Fruit fly (Drosophila melanogaster) S2 (cell line): ENCODE measurements around the gene Scsalpha1.

Experiments
- CG8478 ChIP-seq: fragments of >200 bp; optimal IDR thresholded peaks from 2 replicates; lab custom pipeline; 2018
- CTCF ChIP-seq, 2 experiments: fragments of >200 bp; optimal IDR thresholded peaks; 2 replicates each; lab custom pipeline; 2018

dm6 chr3L:3784001-3784400 is 30.0 kb upstream of the Scsalpha1 start:
- no peak for TF ChIP-seq CTCF (optimal IDR thresholded peaks at IDR 0.05; lab: Kevin White, UChicago)
- no peak for TF ChIP-seq CG8478 (lab: Kevin White, UChicago)
